Worm (Caenorhabditis elegans): ENCODE data around the gene Y43F8C.11.

Y43F8C.11 gene

DNA sequence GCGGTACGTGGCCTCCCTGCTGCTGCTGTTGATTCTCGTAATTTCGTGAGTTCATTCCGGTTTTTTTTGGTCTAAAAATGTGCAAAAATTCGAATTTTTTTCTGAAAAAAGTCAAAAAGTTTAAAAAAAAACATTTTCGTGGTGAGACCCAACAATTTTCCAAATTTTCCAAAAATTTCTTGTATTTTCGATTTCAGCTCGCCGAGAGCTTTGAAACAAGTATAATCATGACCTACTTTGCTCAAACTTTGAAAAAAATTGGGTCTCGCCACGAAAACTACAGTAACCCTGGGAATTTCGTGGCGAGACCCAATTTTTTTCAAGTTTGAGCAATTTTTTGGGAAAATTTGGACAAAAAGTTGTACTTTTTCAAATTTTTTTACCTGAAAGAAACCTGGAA lies 29.3 kb upstream of the Y43F8C.11 start, which contains the start of gene Y43F8C.6:
Gene Y43F8C.6 (minus strand): TSS at position 101 of the 400 bp plus-strand sequence.
- no peak for TF ChIP-seq zip-4 (GFP tag; optimal IDR thresholded peaks at IDR 0.05)
- peak; percentile 47 for TF ChIP-seq nhr-85 (tag)
- TF ChIP-seq nhr-77 (tag; optimal IDR thresholded peaks at IDR 0.05): no peak

- TF ChIP-seq sox-4 (tag; optimal IDR thresholded peaks at IDR 0.05): peak; percentile 28
- TF ChIP-seq nhr-84 (tag; optimal IDR thresholded peaks at IDR 0.05): no peak
- no peak for TF ChIP-seq unc-62 (GFP tag; optimal IDR thresholded peaks at IDR 0.05)
- peak; percentile 77 for TF ChIP-seq egl-13 (tag; optimal IDR thresholded peaks at IDR 0.05)
- TF ChIP-seq hlh-4 (tag; optimal IDR thresholded peaks at IDR 0.05): no peak
- TF ChIP-seq pax-3 (tag; optimal IDR thresholded peaks at IDR 0.05): peak; percentile 63
- peak; percentile 67 for TF ChIP-seq F16B12.6 (tag; optimal IDR thresholded peaks at IDR 0.05)
- TF ChIP-seq mef-2 (tag; optimal IDR thresholded peaks at IDR 0.05): no peak
- peak; percentile 42 for TF ChIP-seq nhr-237 (tag; optimal IDR thresholded peaks at IDR 0.05)
- TF ChIP-seq unc-130 (tag; optimal IDR thresholded peaks at IDR 0.05): peak; percentile 7
- peak in 1 of 2 experiments; percentile 64 for TF ChIP-seq ztf-11 (tag; optimal IDR thresholded peaks at IDR 0.05)
- no peak for TF ChIP-seq blmp-1 (tag; optimal IDR thresholded peaks at IDR 0.05)
- no peak for TF ChIP-seq unc-30 (tag; optimal IDR thresholded peaks at IDR 0.05)
- peak; percentile 53 for TF ChIP-seq elt-2 (tag; optimal IDR thresholded peaks at IDR 0.05)
- peak; percentile 34 for TF ChIP-seq C04F5.9 (tag; optimal IDR thresholded peaks at IDR 0.05)
- TF ChIP-seq alr-1 (tag; optimal IDR thresholded peaks at IDR 0.05; ENCODE audit: borderline replicate concordance): no peak
- TF ChIP-seq xbp-1 (tag; optimal IDR thresholded peaks at IDR 0.05): peak; percentile 36
- TF ChIP-seq tbx-2 (tag; optimal IDR thresholded peaks at IDR 0.05): peak; percentile 76
- no peak for TF ChIP-seq Y116A8C.19 (tag; optimal IDR thresholded peaks at IDR 0.05; ENCODE audit: borderline replicate concordance)
- peak; percentile 77 for TF ChIP-seq mep-1 (tag; optimal IDR thresholded peaks at IDR 0.05)
- TF ChIP-seq grh-1 (GFP tag; IDR thresholded peaks at IDR 0.05): peak; percentile 62
- TF ChIP-seq aly-2 (tag; optimal IDR thresholded peaks at IDR 0.05): no peak
- TF ChIP-seq egl-27 (tag; optimal IDR thresholded peaks at IDR 0.05): no peak
- TF ChIP-seq rnt-1 (tag; optimal IDR thresholded peaks at IDR 0.05): no peak
- no peak for TF ChIP-seq nhr-71 (tag; optimal IDR thresholded peaks at IDR 0.05)
- TF ChIP-seq lin-39 (tag; optimal IDR thresholded peaks at IDR 0.05): peak; percentile 7
- TF ChIP-seq ama-1 (optimal IDR thresholded peaks at IDR 0.05): no peak
- TF ChIP-seq nhr-20 (tag; optimal IDR thresholded peaks at IDR 0.05): no peak
- TF ChIP-seq fos-1 (tag; optimal IDR thresholded peaks at IDR 0.05): peak; percentile 36
- TF ChIP-seq nhr-77 (tag; optimal IDR thresholded peaks at IDR 0.05): peak; percentile 75
- no peak for TF ChIP-seq nhr-47 (tag; optimal IDR thresholded peaks at IDR 0.05)
- TF ChIP-seq fkh-4 (tag; optimal IDR thresholded peaks at IDR 0.05; ENCODE audit: borderline replicate concordance): no peak
- peak; percentile 44 for TF ChIP-seq isw-1 (GFP tag; IDR thresholded peaks at IDR 0.05)
- no peak for TF ChIP-seq fkh-10 (GFP tag; optimal IDR thresholded peaks at IDR 0.05)
- TF ChIP-seq elt-3 (tag; optimal IDR thresholded peaks at IDR 0.05): peak in 2 of 6 experiments; percentile 21 to 58
- peak in 2 of 3 experiments; percentile 29 to 40 for TF ChIP-seq dpl-1 (GFP tag; optimal IDR thresholded peaks at IDR 0.05)
- TF ChIP-seq ceh-8 (GFP tag; optimal IDR thresholded peaks at IDR 0.05): peak; percentile 69
- peak; percentile 72 for TF ChIP-seq unc-98 (GFP tag; IDR thresholded peaks at IDR 0.05)
- no peak for TF ChIP-seq C34B4.2 (tag; optimal IDR thresholded peaks at IDR 0.05)
- 0 out of 2 replicates have a peak, but pooled peaks have one; percentile 71 for TF ChIP-seq ets-5 (GFP tag; IDR thresholded peaks at IDR 0.05)
- TF ChIP-seq pag-3 (tag; optimal IDR thresholded peaks at IDR 0.05; ENCODE audit: borderline replicate concordance, insufficient read depth): no peak
- peak; percentile 61 for TF ChIP-seq C16A3.4 (tag; optimal IDR thresholded peaks at IDR 0.05)
- peak; percentile 83 for TF ChIP-seq dsc-1 (tag; optimal IDR thresholded peaks at IDR 0.05)
- no peak for TF ChIP-seq ceh-90 (tag; optimal IDR thresholded peaks at IDR 0.05)
- no peak for TF ChIP-seq sptf-1 (tag; optimal IDR thresholded peaks at IDR 0.05)
- no peak for TF ChIP-seq ceh-63 (GFP tag; optimal IDR thresholded peaks at IDR 0.05)
- peak; percentile 79 for TF ChIP-seq nhr-85 (tag)
- TF ChIP-seq irx-1 (tag; optimal IDR thresholded peaks at IDR 0.05): peak; percentile 72
- peak; percentile 51 for TF ChIP-seq skn-1 (tag; optimal IDR thresholded peaks at IDR 0.05)
- no peak for TF ChIP-seq lin-15B (tag; optimal IDR thresholded peaks at IDR 0.05)
Measured at ce11 chrV:19643015-19643414, 27.0 kb upstream of the Y43F8C.11 start.

Measured in whole organism, L1 larva.